Fruit fly (Drosophila melanogaster): ENCODE data around the gene CG8745.

Gene CG8745

DNA sequence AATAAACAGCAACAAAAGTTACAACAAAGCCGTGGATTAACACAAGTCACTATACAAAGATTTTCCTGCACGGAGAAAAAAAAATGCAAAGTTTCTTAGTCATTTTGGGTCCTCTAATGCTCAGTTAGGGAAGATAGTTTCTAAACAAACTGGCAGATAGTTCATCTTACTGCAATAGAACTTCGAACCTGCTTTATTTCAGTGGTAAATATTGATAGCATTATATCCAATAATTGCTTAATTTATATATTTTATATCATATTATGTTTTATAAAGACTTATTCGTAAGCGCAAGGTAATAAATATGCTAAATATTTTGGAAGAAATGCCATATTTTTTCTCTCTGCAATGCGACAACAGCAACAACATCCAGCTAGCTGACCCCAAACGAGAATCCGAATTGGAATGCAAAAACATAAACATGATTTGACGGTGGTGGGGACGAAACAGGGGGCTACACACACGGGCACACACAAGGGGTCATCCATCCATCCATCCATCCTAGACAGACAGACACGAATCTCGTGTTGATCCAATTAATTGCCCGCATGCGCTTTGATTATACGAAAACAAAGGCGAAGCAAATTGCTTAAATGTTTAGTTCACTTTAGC, 45.0 kb upstream of the CG8745 start (continued):
- TF ChIP-seq Fer1 (GFP tag; optimal IDR thresholded peaks at IDR 0.05) (peak; percentile 62), HHEX (GFP tag; optimal IDR thresholded peaks at IDR 0.05) (peak; percentile 76), pfk (GFP tag; optimal IDR thresholded peaks at IDR 0.05) (no peak), CG7372 (GFP tag; IDR thresholded peaks at IDR 0.05) (peak; percentile 68), HLH54F (GFP tag; optimal IDR thresholded peaks at IDR 0.05) (no peak), CG15514 (GFP tag; optimal IDR thresholded peaks at IDR 0.05) (peak; percentile 50), hth (optimal IDR thresholded peaks at IDR 0.05) (no peak), pho (GFP tag; optimal IDR thresholded peaks at IDR 0.05) (no peak), Asciz (GFP tag; optimal IDR thresholded peaks at IDR 0.05) (peak; percentile 40), B-H1 (GFP tag; IDR thresholded peaks at IDR 0.05) (peak; percentile 56), cato (GFP tag; optimal IDR thresholded peaks at IDR 0.05; ENCODE audit: borderline replicate concordance) (peak; percentile 22), gce (GFP tag; IDR thresholded peaks at IDR 0.05) (no peak), insv (GFP tag; optimal IDR thresholded peaks at IDR 0.05) (no peak), CG13775 (GFP tag; optimal IDR thresholded peaks at IDR 0.05) (peak; percentile 19), jing (GFP tag; optimal IDR thresholded peaks at IDR 0.05) (peak; percentile 34), HLH4C (GFP tag; IDR thresholded peaks at IDR 0.05; ENCODE audit: partially characterized antibody) (no peak), CG18619 (GFP tag; optimal IDR thresholded peaks at IDR 0.05) (peak; percentile 68), so (GFP tag; IDR thresholded peaks at IDR 0.05) (peak; percentile 77; the same call in 1 of the 3 replicates), Elba2 (GFP tag; optimal IDR thresholded peaks at IDR 0.05) (no peak), grau (tag; optimal IDR thresholded peaks at IDR 0.05) (peak; percentile 78), Aef1 (GFP tag; IDR thresholded peaks at IDR 0.05) (peak; percentile 62; the same call in 2 of the 3 replicates), lab (GFP tag; optimal IDR thresholded peaks at IDR 0.05) (peak; percentile 75), bigmax (GFP tag; optimal IDR thresholded peaks at IDR 0.05) (no peak), Adf1 (GFP tag; IDR thresholded peaks at IDR 0.05) (no peak), prd (optimal IDR thresholded peaks at IDR 0.05) (no peak), prd (GFP tag; IDR thresholded peaks at IDR 0.05) (peak; percentile 70), HLH3B (GFP tag; IDR thresholded peaks at IDR 0.05) (peak; percentile 62), CG11560 (tag; IDR thresholded peaks at IDR 0.05) (no peak), TFAM (GFP tag; optimal IDR thresholded peaks at IDR 0.05) (no peak), schlank (tag; optimal IDR thresholded peaks at IDR 0.05) (no peak), pan (optimal IDR thresholded peaks at IDR 0.05) (no peak), pan (GFP tag; optimal IDR thresholded peaks at IDR 0.05 in 1 of 2, IDR thresholded peaks at IDR 0.05 in 1 of 2) (peak in 1 of 2 experiments; percentile 76), klu (GFP tag; IDR thresholded peaks at IDR 0.05) (peak; percentile 48; the same call in 1 of the 2 replicates), CG10321 (GFP tag; IDR thresholded peaks at IDR 0.05) (no peak), Drgx (GFP tag; IDR thresholded peaks at IDR 0.05) (no peak), Awh (GFP tag; IDR thresholded peaks at IDR 0.05) (no peak), amos (GFP tag; IDR thresholded peaks at IDR 0.05; ENCODE audit: partially characterized antibody) (no peak), Dfd (GFP tag; optimal IDR thresholded peaks at IDR 0.05) (no peak), CG10147 (GFP tag; optimal IDR thresholded peaks at IDR 0.05) (peak; percentile 12), tin (GFP tag; optimal IDR thresholded peaks at IDR 0.05) (peak; percentile 48), pros (GFP tag; optimal IDR thresholded peaks at IDR 0.05) (no peak), CG2889 (GFP tag; IDR thresholded peaks at IDR 0.05) (peak; percentile 42; the same call in 1 of the 3 replicates), Hr78 (GFP tag; optimal IDR thresholded peaks at IDR 0.05) (peak in 1 of 2 experiments; percentile 89), CG17568 (GFP tag; optimal IDR thresholded peaks at IDR 0.05) (peak; percentile 2), CG43689 (GFP tag; IDR thresholded peaks at IDR 0.05) (no peak), CG13624 (GFP tag; optimal IDR thresholded peaks at IDR 0.05) (peak; percentile 0), Dad (GFP tag; optimal IDR thresholded peaks at IDR 0.05) (no peak), pzg (GFP tag; optimal IDR thresholded peaks at IDR 0.05) (no peak), CG13123 (GFP tag; optimal IDR thresholded peaks at IDR 0.05) (no peak), lov (optimal IDR thresholded peaks at IDR 0.05) (no peak), lov (GFP tag; IDR thresholded peaks at IDR 0.05) (no peak)

Data from whole organism, embryonic.